Fruit fly (Drosophila melanogaster) whole organism, wandering third instar larva: ENCODE results near the gene CG11878.

Source experiments
- Abd-B ChIP-seq: fragments of >200 bp; optimal IDR thresholded peaks from 2 replicates; lab custom pipeline; 2017; ENCODE audit warnings: missing biosample characterization, missing genetic modification characterization
- CG9705 ChIP-seq: fragments of 200-800 bp; sonication (Bioruptor generic); optimal IDR thresholded peaks from 2 replicates; lab custom pipeline; 2018; ENCODE audit warnings: missing biosample characterization, mild to moderate bottlenecking, missing genetic modification characterization
- Dfd ChIP-seq: fragments of >200 bp; optimal IDR thresholded peaks from 2 replicates; lab custom pipeline; 2017; ENCODE audit warnings: missing biosample characterization, missing genetic modification characterization
- HLH106 ChIP-seq: fragments of 200-800 bp; optimal IDR thresholded peaks from 3 replicates; lab custom pipeline; 2019; ENCODE audit warnings: missing biosample characterization, mild to moderate bottlenecking, missing genetic modification characterization, moderate library complexity
- Hr83 ChIP-seq: fragments of 200-300 bp; sonication (Bioruptor generic); optimal IDR thresholded peaks from 2 replicates; lab custom pipeline; 2016; ENCODE audit warnings: missing biosample characterization, mild to moderate bottlenecking, missing genetic modification characterization, moderate library complexity; ENCODE audit not compliant: poor library complexity, severe bottlenecking
- Sp1 ChIP-seq: fragments of 200-800 bp; sonication (Bioruptor generic); optimal IDR thresholded peaks from 3 replicates; lab custom pipeline; 2019; ENCODE audit warnings: missing biosample characterization, mild to moderate bottlenecking, missing genetic modification characterization, moderate library complexity
- br ChIP-seq: fragments of 200-800 bp; sonication (Bioruptor generic); optimal IDR thresholded peaks from 2 replicates; lab custom pipeline; 2016; ENCODE audit warnings: missing biosample characterization, missing genetic modification characterization
- brk ChIP-seq: fragments of 200-800 bp; sonication (Bioruptor generic); optimal IDR thresholded peaks from 2 replicates; lab custom pipeline; 2016; ENCODE audit warnings: missing biosample characterization, mild to moderate bottlenecking, missing genetic modification characterization
- h ChIP-seq: fragments of 200-800 bp; sonication (Bioruptor generic); optimal IDR thresholded peaks from 3 replicates; lab custom pipeline; 2016; ENCODE audit warnings: missing biosample characterization, mild to moderate bottlenecking, missing genetic modification characterization
- psq ChIP-seq: fragments of 200-800 bp; sonication (Bioruptor generic); optimal IDR thresholded peaks from 3 replicates; lab custom pipeline; 2017; ENCODE audit warnings: missing biosample characterization, mild to moderate bottlenecking, missing genetic modification characterization, moderate library complexity

DNA sequence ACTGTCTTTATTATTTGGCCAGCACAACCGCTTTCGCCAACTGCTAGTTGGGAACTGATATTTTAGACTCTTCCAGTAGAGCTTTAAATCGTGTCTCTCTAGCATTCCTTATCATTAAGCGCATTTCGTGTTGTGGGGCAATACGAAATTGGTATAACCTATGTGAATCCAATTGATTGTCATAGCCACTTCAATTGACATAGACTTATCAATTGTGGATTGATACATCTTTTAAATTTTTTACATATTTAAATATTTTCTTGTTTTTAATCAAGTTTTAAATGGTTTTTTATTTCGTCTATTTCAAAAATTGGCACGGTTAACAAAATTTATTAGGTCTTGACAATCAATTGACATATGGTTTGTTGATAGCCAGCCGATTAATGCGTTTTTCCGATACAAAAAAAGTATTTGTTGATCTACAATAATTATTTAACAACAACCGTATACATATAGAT lies 25.9 kb downstream of the CG11878 start, which contains the start of gene CG31288:
- TF ChIP-seq Sp1 (GFP tag; lab: Kevin White, UChicago) (no peak), Hr83 (no peak), Abd-B (GFP tag; lab: Kevin White, UChicago) (no peak), h (no peak), CG9705 (GFP tag; lab: Kevin White, UChicago) (no peak), psq (GFP tag; lab: Kevin White, UChicago) (no peak), br (GFP tag; lab: Kevin White, UChicago) (no peak), HLH106 (tag; lab: Kevin White, UChicago) (no peak), Dfd (GFP tag; lab: Kevin White, UChicago) (no peak), brk (GFP tag; lab: Kevin White, UChicago) (no peak)
